Fruit fly (Drosophila melanogaster) whole organism, embryonic: Measurements from ENCODE around the gene CG16865.

Experiments
- CG11398 ChIP-seq: fragments of 200-800 bp; sonication (Bioruptor generic); optimal IDR thresholded peaks from 2 replicates; lab custom pipeline; 2016; ENCODE audit warnings: missing biosample characterization, missing genetic modification characterization
- CG12391 ChIP-seq: fragments of 200-800 bp; sonication (Bioruptor generic); optimal IDR thresholded peaks from 3 replicates; lab custom pipeline; 2018; ENCODE audit warnings: missing biosample characterization, mild to moderate bottlenecking, missing genetic modification characterization, moderate library complexity
- CG13287 ChIP-seq: fragments of 200-800 bp; sonication (Bioruptor generic); IDR thresholded peaks from 2 replicates; pipeline ENCODE4 v1.3.6; 2022; ENCODE audit warnings: missing biosample characterization, missing genetic modification characterization; ENCODE audit not compliant: partially characterized antibody
- CG13424 ChIP-seq: fragments of 200-800 bp; sonication (Bioruptor generic); optimal IDR thresholded peaks from 2 replicates; lab custom pipeline; 2019; ENCODE audit warnings: missing biosample characterization, mild to moderate bottlenecking, missing genetic modification characterization, moderate library complexity
- CG13624 ChIP-seq: fragments of 200-800 bp; sonication (Bioruptor generic); optimal IDR thresholded peaks from 2 replicates; lab custom pipeline; 2016; ENCODE audit warnings: missing biosample characterization, missing genetic modification characterization
- CG14441 ChIP-seq: fragments of 200-800 bp; sonication (Bioruptor generic); IDR thresholded peaks from 2 replicates; pipeline ENCODE4 v1.3.6; 2022; ENCODE audit warnings: missing biosample characterization, missing genetic modification characterization
- CG14965 ChIP-seq: fragments of 200-800 bp; sonication (Bioruptor generic); optimal IDR thresholded peaks from 2 replicates; lab custom pipeline; 2016; ENCODE audit warnings: missing biosample characterization, missing genetic modification characterization, borderline replicate concordance
- CG16813 ChIP-seq: fragments of 200-800 bp; sonication (Bioruptor generic); IDR thresholded peaks from 3 replicates; pipeline ENCODE4 v1.3.6; 2022; ENCODE audit warnings: missing biosample characterization, missing genetic modification characterization; ENCODE audit not compliant: partially characterized antibody
- CG16815 ChIP-seq: fragments of 200-800 bp; sonication (Bioruptor generic); optimal IDR thresholded peaks from 3 replicates; lab custom pipeline; 2017; ENCODE audit warnings: missing biosample characterization, mild to moderate bottlenecking, missing genetic modification characterization
- CG17829 ChIP-seq: fragments of 200-800 bp; optimal IDR thresholded peaks from 2 replicates; lab custom pipeline; 2019; ENCODE audit warnings: missing biosample characterization, mild to moderate bottlenecking, missing genetic modification characterization, moderate library complexity
- CG18599 ChIP-seq: fragments of 200-800 bp; sonication (Bioruptor generic); optimal IDR thresholded peaks from 3 replicates; lab custom pipeline; 2017; ENCODE audit warnings: missing biosample characterization, missing genetic modification characterization, mild to moderate bottlenecking, moderate library complexity, missing genetic modification reagents
- CG2120 ChIP-seq: fragments of 200-800 bp; sonication (Bioruptor generic); optimal IDR thresholded peaks from 3 replicates; lab custom pipeline; 2016; ENCODE audit warnings: missing biosample characterization, missing genetic modification characterization
- CG33213 ChIP-seq: fragments of 200-800 bp; sonication (Bioruptor generic); optimal IDR thresholded peaks from 3 replicates; lab custom pipeline; 2016; ENCODE audit warnings: missing biosample characterization, missing genetic modification characterization
- CG6683 ChIP-seq: fragments of 200-800 bp; sonication (Bioruptor generic); optimal IDR thresholded peaks from 2 replicates; lab custom pipeline; 2017; ENCODE audit warnings: missing biosample characterization, mild to moderate bottlenecking, missing genetic modification characterization, missing genetic modification reagents
- CG9437 ChIP-seq: fragments of 200-800 bp; sonication (Bioruptor generic); optimal IDR thresholded peaks from 2 replicates; lab custom pipeline; 2018; ENCODE audit warnings: missing biosample characterization, mild to moderate bottlenecking, missing genetic modification characterization
- Dbx ChIP-seq: fragments of 200-800 bp; sonication (Bioruptor generic); IDR thresholded peaks from 3 replicates; pipeline ENCODE4 v1.3.6; 2022; ENCODE audit warnings: missing biosample characterization, missing genetic modification characterization
- E2f2 ChIP-seq: fragments of 200-800 bp; sonication (Bioruptor generic); IDR thresholded peaks from 2 replicates; pipeline ENCODE4 v1.3.6; 2022; ENCODE audit warnings: missing biosample characterization, missing genetic modification characterization
- Ets97D ChIP-seq: fragments of 200-800 bp; sonication (Bioruptor generic); optimal IDR thresholded peaks from 3 replicates; lab custom pipeline; 2016; ENCODE audit warnings: missing biosample characterization, missing genetic modification characterization
- HHEX ChIP-seq: fragments of 200-800 bp; sonication (Bioruptor generic); optimal IDR thresholded peaks from 3 replicates; lab custom pipeline; 2017; ENCODE audit warnings: missing biosample characterization, mild to moderate bottlenecking, missing genetic modification characterization, missing genetic modification reagents
- HLH4C ChIP-seq: fragments of 200-800 bp; sonication (Bioruptor generic); IDR thresholded peaks from 3 replicates; pipeline ENCODE4 v1.3.6; 2022; ENCODE audit warnings: missing biosample characterization, missing genetic modification characterization; ENCODE audit not compliant: partially characterized antibody
- HmgZ ChIP-seq: fragments of 200-800 bp; sonication (Bioruptor generic); optimal IDR thresholded peaks from 2 replicates; lab custom pipeline; 2018; ENCODE audit warnings: missing biosample characterization, mild to moderate bottlenecking, missing genetic modification characterization
- Hr39 ChIP-seq: fragments of >200 bp; optimal IDR thresholded peaks from 2 replicates; lab custom pipeline; 2017
- Max ChIP-seq: fragments of 200-800 bp; sonication (Bioruptor generic); optimal IDR thresholded peaks from 2 replicates; lab custom pipeline; 2016; ENCODE audit warnings: missing biosample characterization, mild to moderate bottlenecking, missing genetic modification characterization
- NFAT ChIP-seq: fragments of 200-800 bp; sonication (Bioruptor generic); IDR thresholded peaks from 2 replicates; pipeline ENCODE4 v1.3.6; 2022; ENCODE audit warnings: missing biosample characterization, missing genetic modification characterization
- NK7.1 ChIP-seq: fragments of 200-800 bp; sonication (Bioruptor generic); optimal IDR thresholded peaks from 3 replicates; lab custom pipeline; 2016; ENCODE audit warnings: missing biosample characterization, missing genetic modification characterization
- Oaz ChIP-seq: fragments of 200-800 bp; sonication (Bioruptor generic); IDR thresholded peaks from 2 replicates; pipeline ENCODE4 v1.3.6; 2022; ENCODE audit warnings: missing biosample characterization, missing genetic modification characterization
- Scr ChIP-seq: fragments of 200-800 bp; sonication (Bioruptor generic); IDR thresholded peaks from 2 replicates; pipeline ENCODE4 v1.3.6; 2022; ENCODE audit warnings: missing biosample characterization, missing genetic modification characterization; ENCODE audit not compliant: partially characterized antibody
- Xrp1 ChIP-seq: fragments of 200-800 bp; sonication (Bioruptor generic); IDR thresholded peaks from 2 replicates; pipeline ENCODE4 v1.3.6; 2022; ENCODE audit warnings: missing biosample characterization, missing genetic modification characterization
- al ChIP-seq: fragments of 200-800 bp; sonication (Bioruptor generic); IDR thresholded peaks from 2 replicates; pipeline ENCODE4 v1.3.6; 2022; ENCODE audit warnings: missing biosample characterization, missing genetic modification characterization
- ara ChIP-seq: fragments of 200-800 bp; sonication (Bioruptor generic); IDR thresholded peaks from 2 replicates; pipeline ENCODE4 v1.3.6; 2022; ENCODE audit warnings: missing biosample characterization, missing genetic modification characterization
- cg ChIP-seq: fragments of 200-800 bp; sonication (Bioruptor generic); optimal IDR thresholded peaks from 3 replicates; lab custom pipeline; 2019; ENCODE audit warnings: missing biosample characterization, mild to moderate bottlenecking, missing genetic modification characterization, moderate library complexity
- chinmo ChIP-seq: fragments of 200-800 bp; sonication (Bioruptor generic); IDR thresholded peaks from 4 replicates; pipeline ENCODE4 v1.3.6; 2022; ENCODE audit warnings: missing biosample characterization, missing genetic modification characterization; ENCODE audit not compliant: partially characterized antibody
- chm ChIP-seq: fragments of 200-800 bp; sonication (Bioruptor generic); IDR thresholded peaks from 2 replicates; pipeline ENCODE4 v1.3.6; 2022; ENCODE audit warnings: missing biosample characterization, missing genetic modification characterization
- crp ChIP-seq, 2 experiments: fragments of 200-800 bp; sonication (Bioruptor generic); optimal IDR thresholded peaks; 2 replicates in 1 of 2; 3 replicates in 1 of 2; lab custom pipeline; 2017; ENCODE audit warnings: missing biosample characterization in 2 of 2, missing genetic modification characterization in 2 of 2, mild to moderate bottlenecking in 1 of 2, moderate library complexity in 1 of 2
- dan ChIP-seq: fragments of 200-800 bp; sonication (Bioruptor generic); IDR thresholded peaks from 2 replicates; pipeline ENCODE4 v1.3.6; 2022; ENCODE audit warnings: missing biosample characterization, missing genetic modification characterization
- fu2 ChIP-seq: fragments of 200-800 bp; sonication (Bioruptor generic); optimal IDR thresholded peaks from 2 replicates; lab custom pipeline; 2016; ENCODE audit warnings: missing biosample characterization, missing genetic modification characterization
- gcm2 ChIP-seq: fragments of 200-800 bp; sonication (Bioruptor generic); optimal IDR thresholded peaks from 2 replicates; lab custom pipeline; 2016; ENCODE audit warnings: missing biosample characterization, missing genetic modification characterization
- her ChIP-seq: fragments of 200-800 bp; sonication (Bioruptor generic); optimal IDR thresholded peaks from 2 replicates; lab custom pipeline; 2016; ENCODE audit warnings: missing biosample characterization, missing genetic modification characterization
- luna ChIP-seq: fragments of 200-800 bp; sonication (Bioruptor generic); optimal IDR thresholded peaks from 2 replicates; lab custom pipeline; 2016; ENCODE audit warnings: missing biosample characterization, missing genetic modification characterization
- phol ChIP-seq: fragments of 200-800 bp; sonication (Bioruptor generic); optimal IDR thresholded peaks from 3 replicates; lab custom pipeline; 2018; ENCODE audit warnings: missing biosample characterization, mild to moderate bottlenecking, missing genetic modification characterization, moderate library complexity
- pzg ChIP-seq: fragments of 200-800 bp; sonication (Bioruptor generic); optimal IDR thresholded peaks from 3 replicates; lab custom pipeline; 2018; ENCODE audit warnings: missing biosample characterization, mild to moderate bottlenecking, missing genetic modification characterization, moderate library complexity
- sc ChIP-seq, 3 experiments: fragments of >200 bp in 2 of 3; fragments of 200-800 bp in 1 of 3; sonication (Bioruptor generic) in 1 of 3; optimal IDR thresholded peaks; 2 replicates in 2 of 3; 3 replicates in 1 of 3; lab custom pipeline; 2017; ENCODE audit warnings: mild to moderate bottlenecking in 1 of 3, missing biosample characterization in 1 of 3, missing genetic modification characterization in 1 of 3, missing genetic modification reagents in 1 of 3
- sqz ChIP-seq: fragments of 200-800 bp; sonication (Bioruptor generic); optimal IDR thresholded peaks from 3 replicates; lab custom pipeline; 2018; ENCODE audit warnings: missing biosample characterization, mild to moderate bottlenecking, missing genetic modification characterization
- ssp ChIP-seq: fragments of 200-800 bp; sonication (Bioruptor generic); IDR thresholded peaks from 2 replicates; pipeline ENCODE4 v1.3.6; 2022; ENCODE audit warnings: missing biosample characterization, missing genetic modification characterization
- unc-4 ChIP-seq: fragments of 200-800 bp; sonication (Bioruptor generic); IDR thresholded peaks from 2 replicates; pipeline ENCODE4 v1.3.6; 2022; ENCODE audit warnings: missing biosample characterization, missing genetic modification characterization; ENCODE audit not compliant: partially characterized antibody
- unpg ChIP-seq: fragments of 200-800 bp; sonication (Bioruptor generic); optimal IDR thresholded peaks from 3 replicates; lab custom pipeline; 2018; ENCODE audit warnings: missing biosample characterization, mild to moderate bottlenecking, missing genetic modification characterization, moderate library complexity
- usp ChIP-seq: fragments of >200 bp; optimal IDR thresholded peaks from 2 replicates; lab custom pipeline; 2017; ENCODE audit warnings: missing biosample characterization, missing genetic modification characterization
- vvl ChIP-seq: fragments of 200-800 bp; sonication (Bioruptor generic); IDR thresholded peaks from 2 replicates; pipeline ENCODE4 v1.3.6; 2022; ENCODE audit warnings: missing biosample characterization, missing genetic modification characterization

Gene CG16865

DNA sequence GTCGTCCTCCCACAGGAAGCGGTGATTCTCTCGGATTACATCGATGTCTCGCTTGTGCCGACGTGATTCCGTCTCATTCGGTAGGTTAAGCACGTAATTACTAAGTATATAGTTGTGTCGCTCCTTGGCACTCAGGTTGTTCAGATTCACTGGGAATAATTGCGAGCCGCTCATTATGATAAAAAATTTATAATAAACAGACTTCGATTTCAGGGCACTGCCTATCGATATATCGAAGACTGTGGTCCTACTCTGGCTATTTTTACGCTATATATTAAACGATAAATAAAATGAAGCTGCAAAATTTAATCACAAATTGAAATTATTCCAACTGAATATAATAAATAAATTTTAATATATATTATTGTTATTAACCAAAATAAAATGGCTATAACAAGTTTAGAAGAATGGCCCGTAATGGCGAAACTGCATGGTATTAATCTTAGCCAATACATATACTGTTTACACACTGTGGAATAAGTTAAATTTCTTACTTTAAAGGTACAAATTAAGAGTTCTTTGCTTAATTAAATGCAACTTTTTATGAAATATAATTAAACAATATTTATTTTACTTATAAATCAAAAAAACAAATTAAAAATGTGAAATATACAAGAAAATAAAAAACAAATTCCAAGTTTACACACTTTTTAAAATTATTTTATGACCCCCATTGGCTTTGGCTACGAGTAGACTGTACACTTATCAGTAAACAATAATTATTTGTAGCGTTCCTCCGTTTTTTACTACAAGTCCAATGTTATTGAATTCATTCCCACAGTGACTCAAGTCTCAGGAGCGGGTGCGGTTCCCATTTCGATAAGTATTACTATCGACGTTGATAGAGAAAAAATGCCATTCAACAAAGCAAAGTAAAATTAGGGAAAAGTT, 27.8 kb upstream of the CG16865 start, which contains the start of gene Eato (continued):
- TF ChIP-seq CG6683 (GFP tag; lab: Kevin White, UChicago) (no peak), HHEX (GFP tag; lab: Kevin White, UChicago) (no peak), CG13424 (tag; lab: Kevin White, UChicago) (peak; percentile 16), Max (no peak), al (0 out of 2 replicates have a peak, but pooled peaks have one; percentile 31), ara (GFP tag; lab: Robert Waterston, UW) (no peak), sc (optimal IDR thresholded peaks at IDR 0.05; lab: Kevin White, UChicago) (no peak), sc (GFP tag; optimal IDR thresholded peaks at IDR 0.05; lab: Kevin White, UChicago) (no peak), Scr (GFP tag; lab: Robert Waterston, UW) (peak; percentile 54), CG17829 (no peak), CG16815 (no peak), chm (GFP tag; lab: Robert Waterston, UW) (no peak), HmgZ (tag; lab: Kevin White, UChicago) (no peak), CG13624 (GFP tag; lab: Kevin White, UChicago) (no peak), CG2120 (GFP tag; lab: Kevin White, UChicago) (peak; percentile 7), CG13287 (peak; percentile 72), NFAT (GFP tag; lab: Robert Waterston, UW) (peak; percentile 19; the same call in 1 of the 2 replicates), CG11398 (GFP tag; lab: Kevin White, UChicago) (no peak), Oaz (GFP tag; lab: Robert Waterston, UW) (no peak), fu2 (GFP tag; lab: Kevin White, UChicago) (peak; percentile 16), CG12391 (tag; lab: Kevin White, UChicago) (peak; percentile 17), gcm2 (no peak), CG14441 (GFP tag; lab: Robert Waterston, UW) (peak; percentile 12; the same call in 1 of the 2 replicates), sqz (no peak), unc-4 (GFP tag; lab: Robert Waterston, UW) (peak; percentile 55), cg (no peak), vvl (GFP tag; lab: Robert Waterston, UW) (peak; percentile 45), NK7.1 (GFP tag; lab: Kevin White, UChicago) (no peak), crp (GFP tag; optimal IDR thresholded peaks at IDR 0.05; lab: Kevin White, UChicago) (no peak), Hr39 (lab: Kevin White, UChicago) (no peak), luna (no peak), CG14965 (GFP tag; lab: Kevin White, UChicago) (no peak), Ets97D (no peak), phol (peak; percentile 38), dan (no peak), chinmo (GFP tag; lab: Robert Waterston, UW) (0 out of 4 replicates have a peak, but pooled peaks have one; percentile 6), Dbx (no peak), CG18599 (GFP tag; lab: Kevin White, UChicago) (no peak), pzg (GFP tag; lab: Kevin White, UChicago) (peak; percentile 20), E2f2 (GFP tag; lab: Robert Waterston, UW) (0 out of 2 replicates have a peak, but pooled peaks have one; percentile 6), usp (GFP tag; lab: Kevin White, UChicago) (no peak), CG9437 (GFP tag; lab: Kevin White, UChicago) (peak; percentile 17), her (GFP tag; lab: Kevin White, UChicago) (no peak), unpg (GFP tag; lab: Kevin White, UChicago) (no peak), Xrp1 (GFP tag; lab: Robert Waterston, UW) (no peak), ssp (GFP tag; lab: Robert Waterston, UW) (peak; percentile 67), CG16813 (peak; percentile 55), HLH4C (GFP tag; lab: Robert Waterston, UW) (peak; percentile 46; the same call in 1 of the 3 replicates), CG33213 (no peak)
